Worm (Caenorhabditis elegans) whole organism, L1 larva: ENCODE measurements around the gene col-160.
A peak's percentile ranks its signal among the peaks of the same experiment; 100 is the strongest.

Source experiments
- C04F5.9 ChIP-seq: sonication (generic microtip); optimal IDR thresholded peaks from 2 replicates; lab custom pipeline; 2016; ENCODE audit warnings: missing genetic modification characterization, missing compliant biosample characterization
- C34B4.2 ChIP-seq: sonication (generic microtip); optimal IDR thresholded peaks from 2 replicates; lab custom pipeline; 2017; ENCODE audit warnings: mild to moderate bottlenecking, missing genetic modification characterization, missing compliant biosample characterization
- F16B12.6 ChIP-seq: fragments of 150-350 bp; optimal IDR thresholded peaks from 2 replicates; lab custom pipeline; 2014; ENCODE audit warnings: missing biosample characterization, missing genetic modification characterization
- alr-1 ChIP-seq: fragments of 200-800 bp; sonication (Bioruptor generic); optimal IDR thresholded peaks from 2 replicates; lab custom pipeline; 2018; ENCODE audit warnings: borderline replicate concordance, mild to moderate bottlenecking, missing genetic modification characterization, missing compliant biosample characterization
- ama-1 ChIP-seq: fragments of 150-350 bp; optimal IDR thresholded peaks from 2 replicates; lab custom pipeline; 2014
- ceh-63 ChIP-seq: fragments of 200-800 bp; sonication (Bioruptor generic); optimal IDR thresholded peaks from 2 replicates; lab custom pipeline; 2018; ENCODE audit warnings: mild to moderate bottlenecking, missing genetic modification characterization, missing compliant biosample characterization
- ceh-8 ChIP-seq: fragments of 200-800 bp; sonication (Bioruptor generic); optimal IDR thresholded peaks from 2 replicates; lab custom pipeline; 2018; ENCODE audit warnings: mild to moderate bottlenecking, missing genetic modification characterization, moderate library complexity, missing compliant biosample characterization
- ceh-82 ChIP-seq, 3 experiments: fragments of 150-350 bp in 1 of 3; sonication (generic microtip) in 2 of 3; optimal IDR thresholded peaks; 2 replicates each; lab custom pipeline; 2014 to 2017; ENCODE audit warnings: missing biosample characterization in 3 of 3, missing genetic modification characterization in 3 of 3
- ceh-90 ChIP-seq: sonication (generic microtip); optimal IDR thresholded peaks from 2 replicates; lab custom pipeline; 2016; ENCODE audit warnings: missing genetic modification characterization, missing compliant biosample characterization
- dpl-1 ChIP-seq, 3 experiments: fragments of 150-350 bp in 2 of 3; sonication (generic microtip) in 1 of 3; optimal IDR thresholded peaks; 2 replicates each; lab custom pipeline; 2014 to 2017; ENCODE audit warnings: missing biosample characterization in 3 of 3, missing genetic modification characterization in 3 of 3, missing genetic modification reagents in 3 of 3
- efl-1 ChIP-seq, 4 experiments: fragments of 150-350 bp; optimal IDR thresholded peaks in 3 of 4; peaks in 1 of 4; 1 replicate in 1 of 4; 2 replicates in 3 of 4; lab custom pipeline; 2014; ENCODE audit warnings: missing biosample characterization in 2 of 4, missing genetic modification characterization in 2 of 4, missing genetic modification reagents in 2 of 4
- egl-13 ChIP-seq: sonication (generic microtip); optimal IDR thresholded peaks from 2 replicates; lab custom pipeline; 2016; ENCODE audit warnings: missing genotype, missing genetic modification reagents, missing genetic modification characterization, missing compliant biosample characterization
- egl-27 ChIP-seq, 2 experiments: fragments of 150-350 bp in 1 of 2; sonication (generic microtip); optimal IDR thresholded peaks; 3 replicates each; lab custom pipeline; 2017 to 2018; ENCODE audit warnings: missing biosample characterization in 2 of 2, missing genetic modification characterization in 2 of 2, missing genetic modification reagents in 2 of 2
- elt-2 ChIP-seq: sonication (generic microtip); optimal IDR thresholded peaks from 2 replicates; lab custom pipeline; 2016; ENCODE audit warnings: missing genetic modification characterization, mild to moderate bottlenecking, inconsistent platforms, missing compliant biosample characterization, missing genetic modification reagents
- elt-3 ChIP-seq, 6 experiments: fragments of 150-350 bp in 1 of 6; sonication (generic microtip); optimal IDR thresholded peaks; 2 replicates each; lab custom pipeline; 2017 to 2018; ENCODE audit warnings: missing biosample characterization in 6 of 6, missing genetic modification characterization in 6 of 6, inconsistent platforms in 1 of 6
- fkh-10 ChIP-seq: sonication (generic microtip); optimal IDR thresholded peaks from 2 replicates; lab custom pipeline; 2017; ENCODE audit warnings: missing biosample characterization, missing genetic modification reagents, missing genetic modification characterization
- fkh-8 ChIP-seq: sonication (generic microtip); optimal IDR thresholded peaks from 2 replicates; lab custom pipeline; 2016; ENCODE audit warnings: mild to moderate bottlenecking, missing genetic modification characterization, missing compliant biosample characterization
- fos-1 ChIP-seq: fragments of 150-350 bp; optimal IDR thresholded peaks from 2 replicates; lab custom pipeline; 2014; ENCODE audit warnings: missing biosample characterization, missing genetic modification characterization
- grh-1 ChIP-seq: fragments of 200-800 bp; sonication (Bioruptor generic); IDR thresholded peaks from 2 replicates; pipeline ENCODE4 v1.3.6; 2022; ENCODE audit warnings: missing genetic modification reagents, missing genetic modification characterization, missing compliant biosample characterization
- hlh-17 ChIP-seq: fragments of 200-800 bp; sonication (Bioruptor generic); optimal IDR thresholded peaks from 2 replicates; lab custom pipeline; 2018; ENCODE audit warnings: missing genetic modification characterization, mild to moderate bottlenecking, missing compliant biosample characterization, moderate library complexity, borderline replicate concordance
- hlh-4 ChIP-seq: sonication (generic microtip); optimal IDR thresholded peaks from 2 replicates; lab custom pipeline; 2016; ENCODE audit warnings: mild to moderate bottlenecking, missing genetic modification characterization, missing compliant biosample characterization
- jun-1 ChIP-seq: fragments of 150-350 bp; optimal IDR thresholded peaks from 2 replicates; lab custom pipeline; 2014; ENCODE audit warnings: missing biosample characterization, missing genetic modification reagents, missing genetic modification characterization
- lin-14 ChIP-seq: fragments of 200-800 bp; sonication (Bioruptor generic); optimal IDR thresholded peaks from 2 replicates; lab custom pipeline; 2018; ENCODE audit warnings: mild to moderate bottlenecking, missing genetic modification characterization, moderate library complexity, missing compliant biosample characterization
- lin-15B ChIP-seq: fragments of 150-350 bp; sonication (generic microtip); optimal IDR thresholded peaks from 3 replicates; lab custom pipeline; 2014; ENCODE audit warnings: missing biosample characterization, missing genetic modification characterization
- lin-35 ChIP-seq, 2 experiments: fragments of 150-350 bp; optimal IDR thresholded peaks; 2 replicates each; lab custom pipeline; 2014; ENCODE audit warnings: missing biosample characterization in 2 of 2, missing genetic modification characterization in 2 of 2, missing genetic modification reagents in 2 of 2
- lsy-2 ChIP-seq, 2 experiments: fragments of 150-350 bp; optimal IDR thresholded peaks; 2 replicates each; lab custom pipeline; 2014; ENCODE audit warnings: missing biosample characterization in 2 of 2, missing genetic modification characterization in 2 of 2
- mdl-1 ChIP-seq, 2 experiments: fragments of 150-350 bp; optimal IDR thresholded peaks; 2 replicates each; lab custom pipeline; 2014 to 2017; ENCODE audit warnings: missing biosample characterization in 2 of 2, missing genetic modification characterization in 2 of 2, inconsistent platforms in 1 of 2
- mep-1 ChIP-seq: fragments of 150-350 bp; optimal IDR thresholded peaks from 2 replicates; lab custom pipeline; 2014; ENCODE audit warnings: missing biosample characterization, missing genetic modification characterization
- nhr-11 ChIP-seq: fragments of 150-350 bp; optimal IDR thresholded peaks from 2 replicates; lab custom pipeline; 2014; ENCODE audit warnings: missing biosample characterization, missing genetic modification characterization
- nhr-19 ChIP-seq: fragments of 200-800 bp; sonication (Bioruptor generic); conservative IDR thresholded peaks from 2 replicates; pipeline ENCODE4 v1.3.6; 2022; ENCODE audit warnings: missing genetic modification characterization, missing compliant biosample characterization
- nhr-20 ChIP-seq: sonication (generic microtip); optimal IDR thresholded peaks from 2 replicates; lab custom pipeline; 2016; ENCODE audit warnings: mild to moderate bottlenecking, missing genetic modification characterization, missing compliant biosample characterization
- nhr-47 ChIP-seq: sonication (generic microtip); optimal IDR thresholded peaks from 2 replicates; lab custom pipeline; 2016; ENCODE audit warnings: mild to moderate bottlenecking, missing genetic modification characterization, moderate library complexity, missing compliant biosample characterization
- nhr-76 ChIP-seq: sonication (generic microtip); optimal IDR thresholded peaks from 2 replicates; lab custom pipeline; 2017; ENCODE audit warnings: missing biosample characterization, missing genetic modification characterization
- nhr-77 ChIP-seq: fragments of 150-350 bp; optimal IDR thresholded peaks from 2 replicates; lab custom pipeline; 2014; ENCODE audit warnings: missing biosample characterization, missing genetic modification characterization
- nhr-85 ChIP-seq: sonication (generic microtip); peaks from one replicate; lab custom pipeline; 2016; ENCODE audit warnings: missing genetic modification characterization, inconsistent platforms, missing compliant biosample characterization
- nhr-90 ChIP-seq: sonication (generic microtip); optimal IDR thresholded peaks from 2 replicates; lab custom pipeline; 2016; ENCODE audit warnings: mild to moderate bottlenecking, missing genetic modification characterization, missing compliant biosample characterization; ENCODE audit not compliant: poor library complexity
- pax-3 ChIP-seq: fragments of 200-800 bp; sonication (Bioruptor generic); optimal IDR thresholded peaks from 2 replicates; lab custom pipeline; 2018; ENCODE audit warnings: mild to moderate bottlenecking, missing genetic modification characterization, moderate library complexity, missing compliant biosample characterization
- pqm-1 ChIP-seq: sonication (generic microtip); optimal IDR thresholded peaks from 3 replicates; lab custom pipeline; 2017; ENCODE audit warnings: missing biosample characterization, missing genetic modification characterization
- snpc-4 ChIP-seq: fragments of 150-350 bp; optimal IDR thresholded peaks from 2 replicates; lab custom pipeline; 2014; ENCODE audit warnings: missing biosample characterization, missing genetic modification characterization
- snu-23 ChIP-seq: sonication (generic microtip); optimal IDR thresholded peaks from 2 replicates; lab custom pipeline; 2016; ENCODE audit warnings: missing genetic modification characterization, missing compliant biosample characterization
- sup-37 ChIP-seq: fragments of 200-800 bp; sonication (Bioruptor generic); optimal IDR thresholded peaks from 2 replicates; lab custom pipeline; 2018; ENCODE audit warnings: mild to moderate bottlenecking, missing genetic modification characterization, missing compliant biosample characterization
- swsn-7 ChIP-seq: sonication (generic microtip); optimal IDR thresholded peaks from 2 replicates; lab custom pipeline; 2016; ENCODE audit warnings: missing genetic modification characterization, missing compliant biosample characterization
- tbx-2 ChIP-seq: sonication (generic microtip); optimal IDR thresholded peaks from 2 replicates; lab custom pipeline; 2016; ENCODE audit warnings: missing genetic modification characterization, missing compliant biosample characterization
- tlp-1 ChIP-seq: fragments of 150-350 bp; optimal IDR thresholded peaks from 2 replicates; lab custom pipeline; 2014; ENCODE audit warnings: missing biosample characterization, missing genetic modification characterization
- unc-130 ChIP-seq: fragments of 150-350 bp; optimal IDR thresholded peaks from 2 replicates; lab custom pipeline; 2017; ENCODE audit warnings: missing biosample characterization, missing genetic modification characterization, inconsistent platforms
- unc-30 ChIP-seq: sonication (generic microtip); optimal IDR thresholded peaks from 2 replicates; lab custom pipeline; 2017; ENCODE audit warnings: missing biosample characterization, missing genetic modification characterization
- unc-62 ChIP-seq: fragments of 150-350 bp; optimal IDR thresholded peaks from 2 replicates; lab custom pipeline; 2014; ENCODE audit warnings: missing biosample characterization, missing genetic modification reagents, missing genetic modification characterization
- unc-86 ChIP-seq: sonication (generic microtip); optimal IDR thresholded peaks from 2 replicates; lab custom pipeline; 2016; ENCODE audit warnings: missing genetic modification characterization, missing compliant biosample characterization
- unc-98 ChIP-seq: fragments of 200-800 bp; sonication (Bioruptor generic); IDR thresholded peaks from 2 replicates; pipeline ENCODE4 v1.3.6; 2022; ENCODE audit warnings: missing genetic modification characterization, missing compliant biosample characterization
- xbp-1 ChIP-seq: sonication (generic microtip); optimal IDR thresholded peaks from 2 replicates; lab custom pipeline; 2016; ENCODE audit warnings: missing genetic modification characterization, missing compliant biosample characterization
- zip-4 ChIP-seq: fragments of 200-800 bp; sonication (Bioruptor generic); optimal IDR thresholded peaks from 2 replicates; lab custom pipeline; 2018; ENCODE audit warnings: mild to moderate bottlenecking, missing genetic modification characterization, moderate library complexity, missing compliant biosample characterization
- ztf-11 ChIP-seq, 2 experiments: sonication (generic microtip); optimal IDR thresholded peaks; 2 replicates each; lab custom pipeline; 2016 to 2017; ENCODE audit warnings: missing genetic modification characterization in 2 of 2, missing biosample characterization in 1 of 2, missing compliant biosample characterization in 1 of 2
- ztf-4 ChIP-seq: fragments of 150-350 bp; optimal IDR thresholded peaks from 2 replicates; lab custom pipeline; 2014; ENCODE audit warnings: missing biosample characterization, missing genetic modification characterization

col-160 gene

ce11 chrV:13212584-13212983 lies 10.6 kb upstream of the col-160 start (continued):
- peak; percentile 19; the same call in 1 of the 2 replicates for TF ChIP-seq nhr-19 (GFP tag; lab: Robert Waterston, UW)
- TF ChIP-seq ceh-90, result no peak
- TF ChIP-seq dpl-1 (GFP tag; optimal IDR thresholded peaks at IDR 0.05; lab: Kevin White, UChicago), result no peak
- no peak for TF ChIP-seq ztf-11 (tag; optimal IDR thresholded peaks at IDR 0.05; lab: Kevin White, UChicago)
- TF ChIP-seq nhr-85 (tag; lab: Kevin White, UChicago), result no peak
- TF ChIP-seq fkh-8 (tag; lab: Kevin White, UChicago), result no peak
- no peak for TF ChIP-seq lsy-2 (tag; optimal IDR thresholded peaks at IDR 0.05; lab: Kevin White, UChicago)
- no peak for TF ChIP-seq xbp-1 (tag; lab: Kevin White, UChicago)
- TF ChIP-seq lin-15B (tag; lab: Kevin White, UChicago), result no peak
- TF ChIP-seq efl-1 (optimal IDR thresholded peaks at IDR 0.05; lab: Kevin White, UChicago), result no peak
- TF ChIP-seq efl-1 (GFP tag; optimal IDR thresholded peaks at IDR 0.05 in 1 of 2; lab: Kevin White, UChicago), result no peak
- no peak for TF ChIP-seq swsn-7 (tag; lab: Kevin White, UChicago)
- TF ChIP-seq unc-86, result no peak
- TF ChIP-seq alr-1 (tag; lab: Kevin White, UChicago), result no peak
- TF ChIP-seq nhr-76 (tag; lab: Kevin White, UChicago), result no peak
- no peak for TF ChIP-seq C04F5.9
- no peak for TF ChIP-seq unc-130 (tag; lab: Kevin White, UChicago)
- no peak for TF ChIP-seq snu-23 (GFP tag; lab: Kevin White, UChicago)
- TF ChIP-seq hlh-4 (tag; lab: Kevin White, UChicago), result no peak
- no peak for TF ChIP-seq nhr-77 (tag; lab: Kevin White, UChicago)
- no peak for TF ChIP-seq unc-98 (GFP tag; lab: Robert Waterston, UW)
- TF ChIP-seq sup-37 (GFP tag; lab: Kevin White, UChicago), result no peak
- no peak for TF ChIP-seq hlh-17 (GFP tag; lab: Kevin White, UChicago)
- TF ChIP-seq snpc-4 (tag; lab: Kevin White, UChicago), result no peak
- TF ChIP-seq ceh-63 (GFP tag; lab: Kevin White, UChicago), result no peak
- TF ChIP-seq F16B12.6, result no peak
- TF ChIP-seq tlp-1 (tag; lab: Kevin White, UChicago), result no peak
- TF ChIP-seq ztf-4 (tag; lab: Kevin White, UChicago), result no peak
- TF ChIP-seq elt-2 (tag; lab: Kevin White, UChicago), result peak; percentile 97
- no peak for TF ChIP-seq nhr-90
- no peak for TF ChIP-seq zip-4 (GFP tag; lab: Kevin White, UChicago)
- TF ChIP-seq lin-35 (GFP tag; optimal IDR thresholded peaks at IDR 0.05; lab: Kevin White, UChicago), result peak in 1 of 2 experiments; percentile 53
- no peak for TF ChIP-seq nhr-11 (tag; lab: Kevin White, UChicago)
- TF ChIP-seq ceh-82 (tag; optimal IDR thresholded peaks at IDR 0.05; lab: Kevin White, UChicago), result no peak
- no peak for TF ChIP-seq egl-27 (tag; optimal IDR thresholded peaks at IDR 0.05; lab: Kevin White, UChicago)
- TF ChIP-seq unc-30 (tag; lab: Kevin White, UChicago), result no peak
- no peak for TF ChIP-seq C34B4.2
- TF ChIP-seq ceh-8, result no peak
- TF ChIP-seq mdl-1 (tag; optimal IDR thresholded peaks at IDR 0.05; lab: Kevin White, UChicago), result peak in 1 of 2 experiments; percentile 61
- no peak for TF ChIP-seq grh-1 (GFP tag; lab: Robert Waterston, UW)
- peak; percentile 70 for TF ChIP-seq pax-3 (tag; lab: Kevin White, UChicago)
- TF ChIP-seq tbx-2, result no peak
- no peak for TF ChIP-seq ama-1 (lab: Kevin White, UChicago)
- TF ChIP-seq mep-1 (tag; lab: Kevin White, UChicago), result no peak
- no peak for TF ChIP-seq elt-3 (tag; optimal IDR thresholded peaks at IDR 0.05; lab: Kevin White, UChicago)
- TF ChIP-seq fkh-10 (GFP tag; lab: Kevin White, UChicago), result no peak
- peak; percentile 56 for TF ChIP-seq jun-1
- TF ChIP-seq nhr-47 (tag; lab: Kevin White, UChicago), result no peak
- TF ChIP-seq nhr-20 (tag; lab: Kevin White, UChicago), result peak; percentile 33
- peak; percentile 85 for TF ChIP-seq pqm-1 (tag; lab: Kevin White, UChicago)
- no peak for TF ChIP-seq lin-14 (GFP tag; lab: Kevin White, UChicago)
- TF ChIP-seq egl-13 (tag; lab: Kevin White, UChicago), result no peak
- no peak for TF ChIP-seq fos-1 (tag; lab: Kevin White, UChicago)
- no peak for TF ChIP-seq unc-62 (GFP tag; lab: Kevin White, UChicago)
- TF ChIP-seq, all 84 proteins: peak for 8
